Fruit fly (Drosophila melanogaster) whole organism, adult: ENCODE results near the gene GstD11.

ENCODE experiments used
- CG11617 ChIP-seq: fragments of 200-800 bp; sonication (Bioruptor generic); optimal IDR thresholded peaks from 2 replicates; lab custom pipeline; 2017; ENCODE audit warnings: mild to moderate bottlenecking, missing biosample characterization, missing genetic modification reagents, missing genetic modification characterization
- CG12768 ChIP-seq: fragments of 200-800 bp; sonication (Bioruptor generic); optimal IDR thresholded peaks from 2 replicates; lab custom pipeline; 2017; ENCODE audit warnings: missing biosample characterization, missing genetic modification characterization, mild to moderate bottlenecking, moderate library complexity, missing genetic modification reagents
- CG14711 ChIP-seq: fragments of 200-800 bp; sonication (Bioruptor generic); optimal IDR thresholded peaks from 2 replicates; lab custom pipeline; 2018; ENCODE audit warnings: missing biosample characterization, mild to moderate bottlenecking, missing genetic modification characterization, moderate library complexity
- CG1620 ChIP-seq: fragments of 200-800 bp; sonication (Bioruptor generic); optimal IDR thresholded peaks from 2 replicates; lab custom pipeline; 2016; ENCODE audit warnings: missing biosample characterization, missing genetic modification characterization
- CG33017 ChIP-seq: fragments of 200-800 bp; sonication (Bioruptor generic); optimal IDR thresholded peaks from 2 replicates; lab custom pipeline; 2018; ENCODE audit warnings: missing biosample characterization, mild to moderate bottlenecking, missing genetic modification characterization, moderate library complexity
- CG5204 ChIP-seq: fragments of 200-800 bp; sonication (Bioruptor generic); optimal IDR thresholded peaks from 2 replicates; lab custom pipeline; 2016; ENCODE audit warnings: missing biosample characterization, missing genetic modification characterization
- CG7045 ChIP-seq: fragments of 200-800 bp; sonication (Bioruptor generic); optimal IDR thresholded peaks from 2 replicates; lab custom pipeline; 2017; ENCODE audit warnings: missing biosample characterization, mild to moderate bottlenecking, missing genetic modification characterization
- CG7101 ChIP-seq: fragments of 200-800 bp; sonication (Bioruptor generic); optimal IDR thresholded peaks from 2 replicates; lab custom pipeline; 2018; ENCODE audit warnings: missing biosample characterization, mild to moderate bottlenecking, missing genetic modification characterization, moderate library complexity
- Clk ChIP-seq: fragments of 200-800 bp; sonication (Bioruptor generic); optimal IDR thresholded peaks from 2 replicates; lab custom pipeline; 2017; ENCODE audit warnings: missing biosample characterization, missing genetic modification characterization
- Crg-1 ChIP-seq: fragments of 200-800 bp; sonication (Bioruptor generic); optimal IDR thresholded peaks from 2 replicates; lab custom pipeline; 2016; ENCODE audit warnings: missing biosample characterization, missing genetic modification characterization
- Hr96 ChIP-seq: fragments of 200-800 bp; sonication (Bioruptor generic); optimal IDR thresholded peaks from 2 replicates; lab custom pipeline; 2016; ENCODE audit warnings: missing biosample characterization, missing genetic modification characterization
- Mnt ChIP-seq: fragments of 200-800 bp; sonication (Bioruptor generic); optimal IDR thresholded peaks from 2 replicates; lab custom pipeline; 2016; ENCODE audit warnings: missing biosample characterization, mild to moderate bottlenecking, missing genetic modification characterization
- bab1 ChIP-seq: fragments of 200-800 bp; sonication (Bioruptor generic); optimal IDR thresholded peaks from 3 replicates; lab custom pipeline; 2019; ENCODE audit warnings: missing biosample characterization, mild to moderate bottlenecking, missing genetic modification characterization, moderate library complexity
- cic ChIP-seq: fragments of 200-800 bp; sonication (Bioruptor generic); optimal IDR thresholded peaks from 2 replicates; lab custom pipeline; 2017; ENCODE audit warnings: missing biosample characterization, mild to moderate bottlenecking, missing genetic modification characterization, moderate library complexity
- cnc ChIP-seq, 2 experiments: fragments of >200 bp; optimal IDR thresholded peaks; 2 replicates each; lab custom pipeline; 2017
- kay ChIP-seq: fragments of 200-800 bp; sonication (Bioruptor generic); peaks from one replicate; lab custom pipeline; 2016; ENCODE audit warnings: missing biosample characterization, missing genetic modification characterization, borderline replicate concordance
- ovo ChIP-seq: fragments of 200-800 bp; sonication (Bioruptor generic); optimal IDR thresholded peaks from 2 replicates; lab custom pipeline; 2016; ENCODE audit warnings: missing biosample characterization, missing genetic modification characterization
- pad ChIP-seq: fragments of 200-800 bp; sonication (Bioruptor generic); optimal IDR thresholded peaks from 3 replicates; lab custom pipeline; 2017; ENCODE audit warnings: missing biosample characterization, missing genetic modification characterization, mild to moderate bottlenecking, moderate library complexity, missing genetic modification reagents
- tj ChIP-seq: fragments of 200-800 bp; sonication (Bioruptor generic); optimal IDR thresholded peaks from 3 replicates; lab custom pipeline; 2017; ENCODE audit warnings: missing biosample characterization, mild to moderate bottlenecking, missing genetic modification characterization, moderate library complexity
- toe ChIP-seq: fragments of 200-800 bp; sonication (Bioruptor generic); optimal IDR thresholded peaks from 2 replicates; lab custom pipeline; 2016; ENCODE audit warnings: missing biosample characterization, missing genetic modification characterization

GstD11 gene

dm6 chr3R:12405134-12405533 is 22.0 kb downstream of the GstD11 start:
- TF ChIP-seq CG12768 (no peak), kay (peak; percentile 77)

DNA sequence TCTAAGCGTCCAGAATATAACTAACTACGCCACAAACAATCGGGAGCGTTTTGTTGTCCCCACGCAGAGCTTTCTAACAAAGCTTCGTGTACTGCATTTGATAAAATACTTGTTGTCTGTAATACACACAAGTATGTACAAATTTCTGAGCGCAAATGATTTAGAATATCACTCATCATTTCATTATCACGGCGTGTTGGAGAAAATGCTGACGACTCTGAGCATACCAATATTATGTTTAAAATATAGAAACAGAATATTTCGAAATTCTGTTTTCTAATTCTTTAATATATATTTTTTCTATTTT is 22.7 kb downstream of the GstD11 start, which contains the start of gene Cyp9f2:
TSS of gene Cyp9f2 (minus strand) at position 101 of the 307 bp plus-strand sequence.
- TF ChIP-seq cic (GFP tag; lab: Kevin White, UChicago) (peak; percentile 69), CG11617 (no peak)

- TF ChIP-seq Mnt (GFP tag; lab: Kevin White, UChicago) (peak; percentile 33), CG33017 (peak; percentile 69), pad (GFP tag; lab: Kevin White, UChicago) (no peak), cic (GFP tag; lab: Kevin White, UChicago) (peak; percentile 47), bab1 (GFP tag; lab: Kevin White, UChicago) (peak; percentile 60), Crg-1 (GFP tag; lab: Kevin White, UChicago) (no peak), Hr96 (GFP tag; lab: Kevin White, UChicago) (peak; percentile 57), CG12768 (peak; percentile 96), kay (no peak), CG14711 (tag; lab: Kevin White, UChicago) (peak; percentile 65), ovo (GFP tag; lab: Kevin White, UChicago) (peak; percentile 25), CG11617 (peak; percentile 70), cnc (optimal IDR thresholded peaks at IDR 0.05; lab: Kevin White, UChicago) (peak in 1 of 2 experiments; percentile 79), toe (GFP tag; lab: Kevin White, UChicago) (peak; percentile 70), CG5204 (GFP tag; lab: Kevin White, UChicago) (no peak), CG7101 (tag; lab: Kevin White, UChicago) (peak; percentile 59), Clk (no peak), CG1620 (GFP tag; lab: Kevin White, UChicago) (no peak), CG7045 (GFP tag; lab: Kevin White, UChicago) (peak; percentile 24), tj (GFP tag; lab: Kevin White, UChicago) (peak; percentile 28)
These were observed 23.4 kb downstream of the GstD11 start, which contains the start of gene CG5167 for dm6 chr3R:12406235-12407196. Gene CG5167, plus strand, starts transcription at chr3R:12406532.

- TF ChIP-seq CG7101 (tag; lab: Kevin White, UChicago): peak; percentile 35
- peak; percentile 60 for TF ChIP-seq bab1 (GFP tag; lab: Kevin White, UChicago)
- TF ChIP-seq CG14711 (tag; lab: Kevin White, UChicago): peak; percentile 2
- TF ChIP-seq Mnt (GFP tag; lab: Kevin White, UChicago): peak; percentile 50
- TF ChIP-seq CG33017: no peak
- TF ChIP-seq Hr96 (GFP tag; lab: Kevin White, UChicago): no peak
- TF ChIP-seq CG1620 (GFP tag; lab: Kevin White, UChicago): peak; percentile 20
- TF ChIP-seq cic (GFP tag; lab: Kevin White, UChicago): peak; percentile 2
- TF ChIP-seq CG11617: peak; percentile 8
These were observed 25.0 kb downstream of the GstD11 start, which contains the start of gene CG5196 for dm6 chr3R:12408160-12408559. Gene CG5196, plus strand, starts transcription at chr3R:12408316.

dm6 chr3R:12411449-12411848 is 28.3 kb downstream of the GstD11 start:
- TF ChIP-seq Crg-1 (GFP tag; lab: Kevin White, UChicago) (no peak), CG7045 (GFP tag; lab: Kevin White, UChicago) (no peak), Mnt (GFP tag; lab: Kevin White, UChicago) (no peak), pad (GFP tag; lab: Kevin White, UChicago) (no peak), ovo (GFP tag; lab: Kevin White, UChicago) (no peak), CG14711 (tag; lab: Kevin White, UChicago) (no peak), kay (no peak), bab1 (GFP tag; lab: Kevin White, UChicago) (no peak), CG12768 (no peak), CG5204 (GFP tag; lab: Kevin White, UChicago) (no peak), tj (GFP tag; lab: Kevin White, UChicago) (no peak), Hr96 (GFP tag; lab: Kevin White, UChicago) (no peak), CG33017 (no peak), cnc (optimal IDR thresholded peaks at IDR 0.05; lab: Kevin White, UChicago) (no peak)

DNA sequence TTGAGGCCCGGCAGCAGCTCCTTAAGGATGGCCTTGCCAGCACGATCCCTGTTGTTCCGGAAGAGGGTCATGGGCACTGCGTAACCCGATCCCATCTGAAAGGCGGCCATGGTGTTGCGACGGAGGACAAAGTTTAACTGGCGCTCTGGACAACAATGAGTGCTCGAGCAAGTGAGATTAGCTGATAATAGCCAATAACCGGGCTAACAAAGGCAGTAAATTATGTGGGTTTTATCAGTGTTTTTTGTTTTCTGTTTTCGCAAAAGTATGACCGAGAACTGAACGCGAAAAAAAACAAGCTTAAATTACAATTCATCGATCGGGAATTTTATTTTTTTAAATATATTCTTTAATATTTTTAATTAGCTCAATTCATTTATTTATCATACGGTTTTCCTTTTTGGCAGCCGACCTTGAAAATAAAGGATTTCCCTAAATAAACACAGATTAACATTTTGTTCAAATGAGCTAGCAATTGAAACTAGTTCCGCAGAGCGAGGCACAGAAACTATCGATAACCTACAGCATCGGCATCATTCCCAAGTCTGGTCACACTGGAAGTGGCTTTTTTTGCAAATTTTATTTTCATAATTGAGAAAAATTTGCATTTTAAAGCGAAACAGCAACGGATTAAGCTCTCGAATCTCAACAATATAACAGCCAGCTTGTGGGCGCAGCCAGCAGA is 30.3 kb downstream of the GstD11 start, which contains the start of the genes Dip-C and pps:
TSS of gene Dip-C (minus strand) at position 486 of the 685 bp plus-strand sequence.
TSS of gene pps (plus strand) at position 555 of the 685 bp plus-strand sequence.
- TF ChIP-seq bab1 (GFP tag; lab: Kevin White, UChicago) (peak; percentile 14), ovo (GFP tag; lab: Kevin White, UChicago) (no peak), Clk (no peak), CG14711 (tag; lab: Kevin White, UChicago) (no peak), tj (GFP tag; lab: Kevin White, UChicago) (no peak), CG12768 (no peak), CG7045 (GFP tag; lab: Kevin White, UChicago) (no peak), CG7101 (tag; lab: Kevin White, UChicago) (no peak), Crg-1 (GFP tag; lab: Kevin White, UChicago) (no peak), cic (GFP tag; lab: Kevin White, UChicago) (no peak), Mnt (GFP tag; lab: Kevin White, UChicago) (peak; percentile 10), CG11617 (peak; percentile 11), pad (GFP tag; lab: Kevin White, UChicago) (no peak), CG1620 (GFP tag; lab: Kevin White, UChicago) (no peak), cnc (optimal IDR thresholded peaks at IDR 0.05; lab: Kevin White, UChicago) (no peak), toe (GFP tag; lab: Kevin White, UChicago) (no peak), kay (no peak), CG5204 (GFP tag; lab: Kevin White, UChicago) (no peak), Hr96 (GFP tag; lab: Kevin White, UChicago) (no peak), CG33017 (peak; percentile 27)
